ENCODE assay signal across 2 worm cellular contexts in genomic region chrX:7883994-7884393, ce11.
TF ChIP-seq lines count a peak whose summit lies in the region.

Gene pcyt-2.2 (plus strand): TSS chrX:7884294.

TF ChIP-seq in whole organism, L1 larva, 84 proteins besides CTCF, POLR2A, EP300 and RAD21:
- TF ChIP-seq lin-14 (GFP tag; optimal IDR thresholded peaks at IDR 0.05; lab: Kevin White, UChicago) (peak; percentile 24), nhr-77 (tag; optimal IDR thresholded peaks at IDR 0.05; lab: Kevin White, UChicago) (no peak)

TF ChIP-seq in whole organism, mixed stage, embryonic, 35 proteins besides CTCF, POLR2A, EP300 and RAD21:
- TF ChIP-seq hlh-1 (tag; optimal IDR thresholded peaks at IDR 0.05; lab: Kevin White, UChicago) (peak; percentile 51), bed-3 (GFP tag; optimal IDR thresholded peaks at IDR 0.05; lab: Kevin White, UChicago) (no peak), ceh-43 (GFP tag; optimal IDR thresholded peaks at IDR 0.05; lab: Kevin White, UChicago) (no peak), mab-5 (tag; optimal IDR thresholded peaks at IDR 0.05; lab: Kevin White, UChicago) (no peak), unc-62 (GFP tag; optimal IDR thresholded peaks at IDR 0.05; lab: Kevin White, UChicago) (peak; percentile 36)

Comparison
In these comparisons a context has a peak if more than half of its experiments do, and no peak if none do; other contexts are left out.
1. Of the 14 proteins assayed by ChIP-seq in both whole organism, L1 larva and whole organism, mixed stage, embryonic: peak only in whole organism, L1 larva: none; only in whole organism, mixed stage, embryonic: unc-62; in both: none; in neither: 13.